Worm (Caenorhabditis elegans): ENCODE data around the gene Y12A6A.1.
A peak's percentile ranks its signal among the peaks of the same experiment; 100 is the strongest.

The Y12A6A.1 gene

DNA sequence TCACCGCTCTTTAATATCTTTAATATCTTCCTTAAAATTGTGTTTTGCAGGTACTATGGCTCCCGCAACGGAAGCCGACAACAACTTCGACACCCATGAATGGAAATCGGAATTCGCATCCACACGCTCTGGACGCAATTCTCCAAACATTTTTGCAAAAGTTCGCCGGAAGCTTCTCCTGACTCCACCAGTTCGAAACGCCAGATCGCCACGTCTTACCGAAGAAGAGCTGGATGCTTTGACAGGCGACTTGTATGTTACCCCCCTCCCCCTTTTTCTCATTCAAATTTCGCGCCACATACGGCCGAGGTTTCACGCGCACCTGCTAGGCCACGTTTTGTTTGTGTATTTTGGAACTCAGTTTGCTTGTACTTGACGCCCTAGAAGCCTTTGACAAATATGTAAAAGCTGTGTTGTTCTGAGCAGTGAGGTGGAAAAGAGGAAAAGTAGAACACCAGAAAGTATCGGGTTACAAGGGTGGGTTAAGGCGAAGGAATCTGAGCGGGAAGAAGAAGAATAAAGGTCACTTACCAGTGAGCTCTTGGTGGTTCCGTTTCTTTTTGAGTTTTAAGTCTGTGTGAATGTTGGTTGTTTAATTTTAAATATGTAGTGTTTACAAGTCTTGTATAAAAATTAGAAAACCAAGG lies 36.7 kb downstream of the Y12A6A.1 start, which contains the start of gene unc-84:
Gene unc-84, plus strand, starts transcription at position 51 of the 647 bp plus-strand sequence.
- TF ChIP-seq pes-1 (GFP tag; IDR thresholded peaks at IDR 0.05) (peak; percentile 63; the same call in 1 of the 2 replicates), hmg-4 (GFP tag; optimal IDR thresholded peaks at IDR 0.05) (peak; percentile 4), tbx-37 (GFP tag; conservative IDR thresholded peaks at IDR 0.05) (no peak)

DNA sequence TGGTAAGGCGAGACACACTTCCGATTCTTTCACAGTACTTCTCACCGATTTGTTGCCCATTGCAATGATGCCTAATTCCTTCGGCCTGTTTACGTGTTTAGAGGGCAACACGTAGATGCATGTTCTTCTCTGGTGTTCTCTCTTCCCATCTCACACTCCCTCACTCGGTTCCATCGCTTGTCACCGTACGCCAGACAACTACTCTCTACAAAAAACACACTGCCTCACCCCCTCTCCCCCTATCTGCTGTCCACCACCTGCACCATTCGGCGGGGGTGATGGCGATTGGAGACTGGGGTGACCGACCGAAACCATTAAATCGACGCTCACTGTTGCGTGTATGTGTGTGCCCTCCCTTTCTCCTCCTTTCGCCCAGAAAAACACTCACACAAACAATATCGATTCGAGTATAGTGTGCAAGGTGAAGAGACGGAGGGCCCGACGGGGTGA lies 37.6 kb downstream of the Y12A6A.1 start:
- no peak for TF ChIP-seq ama-1 (optimal IDR thresholded peaks at IDR 0.05)
- TF ChIP-seq scrt-1 (GFP tag; IDR thresholded peaks at IDR 0.05), result no peak
- peak; percentile 18 for TF ChIP-seq ets-7 (tag; optimal IDR thresholded peaks at IDR 0.05)
- peak; percentile 74 for TF ChIP-seq hmg-4 (GFP tag; optimal IDR thresholded peaks at IDR 0.05)
- no peak for TF ChIP-seq ceh-13 (GFP tag; optimal IDR thresholded peaks at IDR 0.05)
- peak; percentile 61 for TF ChIP-seq aly-1 (tag; optimal IDR thresholded peaks at IDR 0.05)

- TF ChIP-seq F13C5.2 (tag; optimal IDR thresholded peaks at IDR 0.05) (no peak), scrt-1 (GFP tag; IDR thresholded peaks at IDR 0.05) (no peak), ceh-36 (tag; optimal IDR thresholded peaks at IDR 0.05) (no peak)
Observed at ce11 chrX:13581820-13582219, 39.7 kb downstream of the Y12A6A.1 start, which contains the start of gene F54B11.10. Gene F54B11.10, plus strand, starts transcription at chrX:13582120.

ce11 chrX:13578483-13578882 lies 43.0 kb downstream of the Y12A6A.1 start, which contains the start of gene F54B11.11:
Gene F54B11.11, plus strand, starts transcription at chrX:13578783.
- TF ChIP-seq ets-7 (tag; optimal IDR thresholded peaks at IDR 0.05), result no peak
- no peak for TF ChIP-seq ceh-36 (tag; optimal IDR thresholded peaks at IDR 0.05)
- no peak for TF ChIP-seq hmbx-1 (tag; optimal IDR thresholded peaks at IDR 0.05)
- no peak for TF ChIP-seq ama-1 (optimal IDR thresholded peaks at IDR 0.05)
- no peak for TF ChIP-seq scrt-1 (GFP tag; IDR thresholded peaks at IDR 0.05)
- no peak for TF ChIP-seq hnd-1 (tag; optimal IDR thresholded peaks at IDR 0.05)
- no peak for TF ChIP-seq B0310.2 (tag; optimal IDR thresholded peaks at IDR 0.05)
- TF ChIP-seq flt-1 (GFP tag; IDR thresholded peaks at IDR 0.05), result no peak
- no peak for TF ChIP-seq aly-1 (tag; optimal IDR thresholded peaks at IDR 0.05)
- no peak for TF ChIP-seq sea-1 (GFP tag; conservative IDR thresholded peaks at IDR 0.05)
- TF ChIP-seq tbx-37 (GFP tag; conservative IDR thresholded peaks at IDR 0.05), result no peak

DNA sequence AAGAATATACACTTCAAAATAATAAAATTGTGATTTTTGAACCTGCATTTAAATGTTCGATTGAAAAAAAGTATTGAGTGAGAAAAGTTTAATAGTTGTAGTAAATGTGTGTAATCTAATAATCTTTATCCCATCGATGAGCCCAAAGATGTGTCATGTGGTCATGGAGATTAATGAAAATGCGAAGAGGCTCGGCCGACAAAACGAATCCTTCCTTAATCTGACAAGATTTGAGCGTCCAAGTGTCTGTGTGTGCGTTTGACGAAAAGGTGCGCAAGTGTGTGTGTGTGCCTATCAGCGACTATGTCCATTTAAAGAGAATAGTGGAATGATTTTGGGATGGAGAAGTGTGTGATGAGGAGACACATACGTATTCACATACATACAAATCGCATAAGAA lies 47.5 kb downstream of the Y12A6A.1 start:
- peak; percentile 5 for TF ChIP-seq ceh-36 (tag; optimal IDR thresholded peaks at IDR 0.05)
- no peak for TF ChIP-seq hmbx-1 (tag; optimal IDR thresholded peaks at IDR 0.05)
